Worm (Caenorhabditis elegans) whole organism, L3 larva: Measurements from ENCODE around the gene elo-8.

Experiments used
- nhr-77 ChIP-seq: fragments of 150-350 bp; optimal IDR thresholded peaks from 2 replicates; lab custom pipeline; 2014; ENCODE audit warnings: missing biosample characterization, missing genetic modification characterization
- pha-4 ChIP-seq: fragments of 150-350 bp; optimal IDR thresholded peaks from 2 replicates; lab custom pipeline; 2014; ENCODE audit warnings: missing biosample characterization, missing genetic modification reagents, missing genetic modification characterization
- tbx-2 ChIP-seq: sonication (generic microtip); optimal IDR thresholded peaks from 2 replicates; lab custom pipeline; 2016; ENCODE audit warnings: mild to moderate bottlenecking, missing genetic modification characterization, missing compliant biosample characterization
- unc-62 ChIP-seq: fragments of 150-350 bp; sonication (generic microtip); optimal IDR thresholded peaks from 4 replicates; lab custom pipeline; 2014; ENCODE audit warnings: missing biosample characterization, missing genetic modification reagents, missing genetic modification characterization

- TF ChIP-seq tbx-2 (no peak), pha-4 (tag; lab: Kevin White, UChicago) (no peak), unc-62 (GFP tag; lab: Kevin White, UChicago) (no peak), nhr-77 (tag; lab: Kevin White, UChicago) (no peak)
Observed at ce11 chrIII:11246588-11246987, 14.7 kb upstream of the elo-8 start.
